Fruit fly (Drosophila melanogaster) whole organism, embryonic: ENCODE measurements around the gene ftz.

Source experiments
- CG10979 ChIP-seq: fragments of 200-800 bp; sonication (Bioruptor generic); optimal IDR thresholded peaks from 2 replicates; lab custom pipeline; 2018; ENCODE audit warnings: missing biosample characterization, mild to moderate bottlenecking, missing genetic modification characterization, moderate library complexity
- CG11398 ChIP-seq: fragments of 200-800 bp; sonication (Bioruptor generic); optimal IDR thresholded peaks from 2 replicates; lab custom pipeline; 2016; ENCODE audit warnings: missing biosample characterization, missing genetic modification characterization
- CG11696 ChIP-seq: fragments of 200-800 bp; sonication (Bioruptor generic); IDR thresholded peaks from 2 replicates; pipeline ENCODE4 v1.3.6; 2022; ENCODE audit warnings: missing biosample characterization, missing genetic modification characterization
- CG12104 ChIP-seq: fragments of 200-800 bp; sonication (Bioruptor generic); optimal IDR thresholded peaks from 3 replicates; lab custom pipeline; 2016; ENCODE audit warnings: missing biosample characterization, missing genetic modification characterization
- CG12391 ChIP-seq: fragments of 200-800 bp; sonication (Bioruptor generic); optimal IDR thresholded peaks from 3 replicates; lab custom pipeline; 2018; ENCODE audit warnings: missing biosample characterization, mild to moderate bottlenecking, missing genetic modification characterization, moderate library complexity
- CG15269 ChIP-seq: fragments of 200-800 bp; sonication (Bioruptor generic); optimal IDR thresholded peaks from 2 replicates; lab custom pipeline; 2018; ENCODE audit warnings: missing biosample characterization, mild to moderate bottlenecking, missing genetic modification characterization, moderate library complexity
- CG17186 ChIP-seq: fragments of 200-800 bp; sonication (Bioruptor generic); optimal IDR thresholded peaks from 3 replicates; lab custom pipeline; 2017; ENCODE audit warnings: missing biosample characterization, missing genetic modification reagents, missing genetic modification characterization
- CG18011 ChIP-seq: fragments of 200-800 bp; sonication (Bioruptor generic); optimal IDR thresholded peaks from 2 replicates; lab custom pipeline; 2017; ENCODE audit warnings: missing biosample characterization, missing genetic modification characterization, mild to moderate bottlenecking, moderate library complexity, missing genotype
- CG1832 ChIP-seq: fragments of 200-800 bp; sonication (Bioruptor generic); optimal IDR thresholded peaks from 2 replicates; lab custom pipeline; 2017; ENCODE audit warnings: missing biosample characterization, mild to moderate bottlenecking, missing genetic modification characterization, inconsistent platforms
- CG18599 ChIP-seq: fragments of 200-800 bp; sonication (Bioruptor generic); optimal IDR thresholded peaks from 3 replicates; lab custom pipeline; 2017; ENCODE audit warnings: missing biosample characterization, missing genetic modification characterization, mild to moderate bottlenecking, moderate library complexity, missing genetic modification reagents
- CG18619 ChIP-seq: fragments of 200-800 bp; sonication (Bioruptor generic); optimal IDR thresholded peaks from 3 replicates; lab custom pipeline; 2017; ENCODE audit warnings: missing biosample characterization, mild to moderate bottlenecking, missing genetic modification characterization
- CG32772 ChIP-seq: fragments of 200-800 bp; sonication (Bioruptor generic); IDR thresholded peaks from 2 replicates; pipeline ENCODE4 v1.3.6; 2022; ENCODE audit warnings: missing biosample characterization, missing genetic modification characterization
- CG3407 ChIP-seq: fragments of 200-800 bp; sonication (Bioruptor generic); optimal IDR thresholded peaks from 2 replicates; lab custom pipeline; 2018; ENCODE audit warnings: missing biosample characterization, mild to moderate bottlenecking, missing genetic modification characterization
- CG3847 ChIP-seq: fragments of 200-800 bp; sonication (Bioruptor generic); IDR thresholded peaks from 2 replicates; pipeline ENCODE4 v1.3.6; 2022; ENCODE audit warnings: missing biosample characterization, missing genetic modification characterization
- CG4282 ChIP-seq: fragments of 200-800 bp; sonication (Bioruptor generic); optimal IDR thresholded peaks from 2 replicates; lab custom pipeline; 2016; ENCODE audit warnings: missing biosample characterization, missing genetic modification characterization
- CG4854 ChIP-seq: fragments of 200-800 bp; sonication (Bioruptor generic); optimal IDR thresholded peaks from 2 replicates; lab custom pipeline; 2016; ENCODE audit warnings: missing biosample characterization, missing genetic modification characterization, inconsistent platforms
- CG5180 ChIP-seq: fragments of 200-800 bp; sonication (Bioruptor generic); optimal IDR thresholded peaks from 3 replicates; lab custom pipeline; 2017; ENCODE audit warnings: missing biosample characterization, missing genetic modification characterization, mild to moderate bottlenecking, moderate library complexity, missing genetic modification reagents
- CG7786 ChIP-seq: fragments of 200-800 bp; sonication (Bioruptor generic); optimal IDR thresholded peaks from 2 replicates; lab custom pipeline; 2016; ENCODE audit warnings: missing biosample characterization, missing genetic modification characterization
- CG7928 ChIP-seq: fragments of 200-800 bp; sonication (Bioruptor generic); optimal IDR thresholded peaks from 2 replicates; lab custom pipeline; 2017; ENCODE audit warnings: missing biosample characterization, mild to moderate bottlenecking, missing genetic modification characterization
- CG7987 ChIP-seq: fragments of 200-800 bp; sonication (Bioruptor generic); optimal IDR thresholded peaks from 2 replicates; lab custom pipeline; 2018; ENCODE audit warnings: missing biosample characterization, mild to moderate bottlenecking, missing genetic modification characterization, moderate library complexity
- CG8944 ChIP-seq: fragments of 200-800 bp; sonication (Bioruptor generic); optimal IDR thresholded peaks from 3 replicates; lab custom pipeline; 2016; ENCODE audit warnings: missing biosample characterization, missing genetic modification characterization
- D ChIP-seq, 2 experiments: fragments of 200-800 bp in 1 of 2; fragments of >200 bp in 1 of 2; sonication (Bioruptor generic) in 1 of 2; optimal IDR thresholded peaks; 2 replicates in 1 of 2; 3 replicates in 1 of 2; lab custom pipeline; 2017; ENCODE audit warnings: mild to moderate bottlenecking in 1 of 2, missing biosample characterization in 1 of 2, missing genetic modification characterization in 1 of 2, missing genetic modification reagents in 1 of 2
- Fer3 ChIP-seq: fragments of 200-800 bp; sonication (Bioruptor generic); optimal IDR thresholded peaks from 2 replicates; lab custom pipeline; 2018; ENCODE audit warnings: missing biosample characterization, mild to moderate bottlenecking, missing genetic modification characterization, moderate library complexity
- Hey ChIP-seq: fragments of 200-800 bp; sonication (Bioruptor generic); optimal IDR thresholded peaks from 3 replicates; lab custom pipeline; 2018; ENCODE audit warnings: missing biosample characterization, mild to moderate bottlenecking, missing genetic modification characterization
- Mrtf ChIP-seq: fragments of 200-800 bp; sonication (Bioruptor generic); IDR thresholded peaks from 3 replicates; pipeline ENCODE4 v1.3.6; 2022; ENCODE audit warnings: missing biosample characterization, missing genetic modification characterization
- Myb ChIP-seq: fragments of 200-800 bp; sonication (Bioruptor generic); optimal IDR thresholded peaks from 2 replicates; lab custom pipeline; 2016; ENCODE audit warnings: missing biosample characterization, missing genetic modification characterization
- Ravus ChIP-seq: fragments of 200-800 bp; sonication (Bioruptor generic); IDR thresholded peaks from 2 replicates; pipeline ENCODE4 v1.3.6; 2022; ENCODE audit warnings: missing biosample characterization, missing genetic modification characterization
- Xrp1 ChIP-seq: fragments of 200-800 bp; sonication (Bioruptor generic); IDR thresholded peaks from 2 replicates; pipeline ENCODE4 v1.3.6; 2022; ENCODE audit warnings: missing biosample characterization, missing genetic modification characterization
- ac ChIP-seq: fragments of 200-800 bp; sonication (Bioruptor generic); optimal IDR thresholded peaks from 3 replicates; lab custom pipeline; 2017; ENCODE audit warnings: missing biosample characterization, mild to moderate bottlenecking, missing genetic modification characterization
- amos ChIP-seq: fragments of 200-800 bp; sonication (Bioruptor generic); IDR thresholded peaks from 2 replicates; pipeline ENCODE4 v1.3.6; 2022; ENCODE audit warnings: missing biosample characterization, missing genetic modification characterization; ENCODE audit not compliant: partially characterized antibody
- ap ChIP-seq: fragments of 200-800 bp; sonication (Bioruptor generic); IDR thresholded peaks from 2 replicates; pipeline ENCODE4 v1.3.6; 2022; ENCODE audit warnings: missing biosample characterization, missing genetic modification characterization
- ase ChIP-seq: fragments of 200-800 bp; sonication (Bioruptor generic); IDR thresholded peaks from 3 replicates; pipeline ENCODE4 v1.3.6; 2022; ENCODE audit warnings: missing biosample characterization, missing genetic modification characterization
- cato ChIP-seq: fragments of 200-800 bp; sonication (Bioruptor generic); optimal IDR thresholded peaks from 2 replicates; lab custom pipeline; 2016; ENCODE audit warnings: missing biosample characterization, missing genetic modification characterization, borderline replicate concordance
- corto ChIP-seq: fragments of 200-800 bp; sonication (Bioruptor generic); optimal IDR thresholded peaks from 2 replicates; lab custom pipeline; 2016; ENCODE audit warnings: missing biosample characterization, mild to moderate bottlenecking, missing genetic modification characterization, moderate library complexity
- esg ChIP-seq: fragments of 200-800 bp; sonication (Bioruptor generic); conservative IDR thresholded peaks from 2 replicates; pipeline ENCODE4 v1.3.6; 2022; ENCODE audit warnings: missing biosample characterization, missing genetic modification characterization
- fd102C ChIP-seq: fragments of 200-800 bp; sonication (Bioruptor generic); optimal IDR thresholded peaks from 2 replicates; lab custom pipeline; 2018; ENCODE audit warnings: missing biosample characterization, mild to moderate bottlenecking, missing genetic modification characterization, moderate library complexity
- fd3F ChIP-seq: fragments of 200-800 bp; sonication (Bioruptor generic); optimal IDR thresholded peaks from 2 replicates; lab custom pipeline; 2018; ENCODE audit warnings: missing biosample characterization, mild to moderate bottlenecking, missing genetic modification characterization, moderate library complexity
- gcm ChIP-seq: fragments of 200-800 bp; sonication (Bioruptor generic); optimal IDR thresholded peaks from 2 replicates; lab custom pipeline; 2019; ENCODE audit warnings: missing biosample characterization, mild to moderate bottlenecking, missing genetic modification characterization, moderate library complexity
- grau ChIP-seq: fragments of 200-800 bp; optimal IDR thresholded peaks from 3 replicates; lab custom pipeline; 2019; ENCODE audit warnings: missing biosample characterization, mild to moderate bottlenecking, missing genetic modification characterization, moderate library complexity
- her ChIP-seq: fragments of 200-800 bp; sonication (Bioruptor generic); optimal IDR thresholded peaks from 2 replicates; lab custom pipeline; 2016; ENCODE audit warnings: missing biosample characterization, missing genetic modification characterization
- jigr1 ChIP-seq: fragments of 200-800 bp; sonication (Bioruptor generic); IDR thresholded peaks from 3 replicates; pipeline ENCODE4 v1.3.6; 2022; ENCODE audit warnings: missing biosample characterization, missing genetic modification characterization
- klu ChIP-seq: fragments of 200-800 bp; sonication (Bioruptor generic); IDR thresholded peaks from 2 replicates; pipeline ENCODE4 v1.3.6; 2022; ENCODE audit warnings: missing biosample characterization, missing genetic modification characterization
- mam ChIP-seq: fragments of 200-800 bp; sonication (Bioruptor generic); optimal IDR thresholded peaks from 3 replicates; lab custom pipeline; 2016; ENCODE audit warnings: missing biosample characterization, missing genetic modification characterization
- nerfin-1 ChIP-seq: fragments of 200-800 bp; sonication (Bioruptor generic); optimal IDR thresholded peaks from 3 replicates; lab custom pipeline; 2019; ENCODE audit warnings: missing biosample characterization, mild to moderate bottlenecking, missing genetic modification characterization, moderate library complexity
- run ChIP-seq: fragments of 200-800 bp; sonication (Bioruptor generic); optimal IDR thresholded peaks from 3 replicates; lab custom pipeline; 2018; ENCODE audit warnings: missing biosample characterization, mild to moderate bottlenecking, missing genetic modification characterization
- seq ChIP-seq: fragments of 200-800 bp; sonication (Bioruptor generic); IDR thresholded peaks from 2 replicates; pipeline ENCODE4 v1.3.6; 2022; ENCODE audit warnings: missing biosample characterization, missing genetic modification characterization
- sna ChIP-seq: fragments of 200-800 bp; sonication (Bioruptor generic); IDR thresholded peaks from 2 replicates; pipeline ENCODE4 v1.3.6; 2022; ENCODE audit warnings: missing biosample characterization, missing genetic modification characterization; ENCODE audit not compliant: partially characterized antibody
- sqz ChIP-seq: fragments of 200-800 bp; sonication (Bioruptor generic); optimal IDR thresholded peaks from 3 replicates; lab custom pipeline; 2018; ENCODE audit warnings: missing biosample characterization, mild to moderate bottlenecking, missing genetic modification characterization
- unc-4 ChIP-seq: fragments of 200-800 bp; sonication (Bioruptor generic); IDR thresholded peaks from 2 replicates; pipeline ENCODE4 v1.3.6; 2022; ENCODE audit warnings: missing biosample characterization, missing genetic modification characterization; ENCODE audit not compliant: partially characterized antibody

The ftz gene

dm6 chr3R:6914396-6914795 is 50.3 kb downstream of the ftz start (continued):
- TF ChIP-seq klu (GFP tag; lab: Robert Waterston, UW) (peak; percentile 59; the same call in 1 of the 2 replicates), CG8944 (peak; percentile 60), ase (GFP tag; lab: Robert Waterston, UW) (no peak; the same call in 2 of the 3 replicates), CG7928 (peak; percentile 4), CG3847 (GFP tag; lab: Robert Waterston, UW) (peak; percentile 29; the same call in 1 of the 2 replicates), Ravus (GFP tag; lab: Robert Waterston, UW) (no peak), corto (GFP tag; lab: Kevin White, UChicago) (peak; percentile 81), CG18011 (no peak), CG32772 (GFP tag; lab: Robert Waterston, UW) (peak; percentile 67), Myb (peak; percentile 28), CG1832 (GFP tag; lab: Kevin White, UChicago) (no peak), Fer3 (tag; lab: Kevin White, UChicago) (peak; percentile 55), fd102C (GFP tag; lab: Kevin White, UChicago) (peak; percentile 87), Xrp1 (GFP tag; lab: Robert Waterston, UW) (peak; percentile 91), jigr1 (GFP tag; lab: Robert Waterston, UW) (peak; percentile 24; the same call in 1 of the 3 replicates), CG17186 (GFP tag; lab: Kevin White, UChicago) (peak; percentile 29), CG3407 (GFP tag; lab: Kevin White, UChicago) (peak; percentile 30), Mrtf (0 out of 3 replicates have a peak, but pooled peaks have one; percentile 28), CG4854 (peak; percentile 54), CG7987 (GFP tag; lab: Kevin White, UChicago) (peak; percentile 23), grau (tag; lab: Kevin White, UChicago) (peak; percentile 71), fd3F (GFP tag; lab: Kevin White, UChicago) (peak; percentile 25), gcm (peak; percentile 59), her (GFP tag; lab: Kevin White, UChicago) (peak; percentile 62), nerfin-1 (tag; lab: Kevin White, UChicago) (peak; percentile 75), Hey (no peak), mam (GFP tag; lab: Kevin White, UChicago) (peak; percentile 55), unc-4 (GFP tag; lab: Robert Waterston, UW) (no peak), D (optimal IDR thresholded peaks at IDR 0.05; lab: Kevin White, UChicago) (no peak), D (GFP tag; optimal IDR thresholded peaks at IDR 0.05; lab: Kevin White, UChicago) (peak; percentile 74), CG12104 (peak; percentile 42), CG11696 (peak; percentile 20; the same call in 1 of the 2 replicates), CG18599 (peak; percentile 81), CG7786 (peak; percentile 62), sna (GFP tag; lab: Robert Waterston, UW) (no peak), ac (GFP tag; lab: Kevin White, UChicago) (peak; percentile 86), CG12391 (tag; lab: Kevin White, UChicago) (peak; percentile 68), ap (GFP tag; lab: Robert Waterston, UW) (no peak), amos (GFP tag; lab: Robert Waterston, UW) (no peak), CG18619 (GFP tag; lab: Kevin White, UChicago) (peak; percentile 43), sqz (GFP tag; lab: Kevin White, UChicago) (peak; percentile 44), CG5180 (GFP tag; lab: Kevin White, UChicago) (peak; percentile 49), CG15269 (tag; lab: Kevin White, UChicago) (peak; percentile 59), CG4282 (no peak), CG10979 (tag; lab: Kevin White, UChicago) (peak; percentile 89), esg (GFP tag; lab: Robert Waterston, UW) (peak; percentile 38), cato (peak; percentile 24), seq (GFP tag; lab: Robert Waterston, UW) (no peak), run (tag; lab: Kevin White, UChicago) (no peak), CG11398 (peak; percentile 66)
